Worm (Caenorhabditis elegans) whole organism, midembryonic: Measurements from ENCODE around the gene npl-4.2.

Experiments
- T22C8.4 ChIP-seq: fragments of 200-800 bp; sonication (Bioruptor generic); IDR thresholded peaks from 2 replicates; pipeline ENCODE4 v1.3.6; 2022; ENCODE audit warnings: missing genetic modification characterization, missing compliant biosample characterization
- cog-1 ChIP-seq: sonication (generic microtip); optimal IDR thresholded peaks from 2 replicates; lab custom pipeline; 2016; ENCODE audit warnings: missing genetic modification characterization, missing compliant biosample characterization
- flt-1 ChIP-seq: fragments of 200-800 bp; sonication (Bioruptor generic); IDR thresholded peaks from 2 replicates; pipeline ENCODE4 v1.3.6; 2022; ENCODE audit warnings: missing genetic modification characterization, missing compliant biosample characterization
- ztf-23 ChIP-seq: fragments of 200-800 bp; sonication (Bioruptor generic); IDR thresholded peaks from 2 replicates; pipeline ENCODE4 v1.3.6; 2022; ENCODE audit warnings: missing genetic modification reagents, missing genetic modification characterization, missing compliant biosample characterization

DNA sequence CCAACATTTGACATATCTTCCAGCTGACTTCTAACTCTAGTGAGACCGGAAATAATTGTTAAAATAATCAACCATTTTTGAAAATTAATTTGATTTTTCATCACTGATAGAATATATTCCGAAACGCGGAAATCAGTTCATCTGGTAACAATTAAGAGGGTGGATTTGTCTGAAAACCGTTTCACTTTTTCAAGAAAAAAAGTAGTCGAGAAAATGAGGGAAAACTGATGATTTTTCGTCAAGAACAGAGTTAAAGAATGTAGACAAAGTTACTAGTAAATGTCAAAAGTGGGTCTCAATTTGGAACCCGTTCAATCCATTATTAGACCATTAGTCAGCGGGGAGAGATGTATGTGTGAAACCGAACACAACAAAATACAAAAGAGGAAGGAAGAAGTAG is 19.5 kb upstream of the npl-4.2 start, which contains the start of gene C17G10.6:
- TF ChIP-seq cog-1 (tag; lab: Kevin White, UChicago): no peak
- no peak for TF ChIP-seq flt-1 (GFP tag; lab: Robert Waterston, UW)
- TF ChIP-seq T22C8.4 (GFP tag; lab: Robert Waterston, UW): no peak
- TF ChIP-seq ztf-23: no peak
